Worm (Caenorhabditis elegans) whole organism, L1 larva: Measurements from ENCODE around the gene Y37H2A.10.

Experiments used
- C04F5.9 ChIP-seq: sonication (generic microtip); optimal IDR thresholded peaks from 2 replicates; lab custom pipeline; 2016; ENCODE audit warnings: missing genetic modification characterization, missing compliant biosample characterization
- C34B4.2 ChIP-seq: sonication (generic microtip); optimal IDR thresholded peaks from 2 replicates; lab custom pipeline; 2017; ENCODE audit warnings: mild to moderate bottlenecking, missing genetic modification characterization, missing compliant biosample characterization
- F16B12.6 ChIP-seq: fragments of 150-350 bp; optimal IDR thresholded peaks from 2 replicates; lab custom pipeline; 2014; ENCODE audit warnings: missing biosample characterization, missing genetic modification characterization
- alr-1 ChIP-seq: fragments of 200-800 bp; sonication (Bioruptor generic); optimal IDR thresholded peaks from 2 replicates; lab custom pipeline; 2018; ENCODE audit warnings: borderline replicate concordance, mild to moderate bottlenecking, missing genetic modification characterization, missing compliant biosample characterization
- blmp-1 ChIP-seq: fragments of 150-350 bp; optimal IDR thresholded peaks from 2 replicates; lab custom pipeline; 2014; ENCODE audit warnings: missing biosample characterization, missing genetic modification characterization
- ceh-63 ChIP-seq: fragments of 200-800 bp; sonication (Bioruptor generic); optimal IDR thresholded peaks from 2 replicates; lab custom pipeline; 2018; ENCODE audit warnings: mild to moderate bottlenecking, missing genetic modification characterization, missing compliant biosample characterization
- efl-1 ChIP-seq, 4 experiments: fragments of 150-350 bp; optimal IDR thresholded peaks in 3 of 4; peaks in 1 of 4; 1 replicate in 1 of 4; 2 replicates in 3 of 4; lab custom pipeline; 2014; ENCODE audit warnings: missing biosample characterization in 2 of 4, missing genetic modification characterization in 2 of 4, missing genetic modification reagents in 2 of 4
- elt-3 ChIP-seq, 6 experiments: fragments of 150-350 bp in 1 of 6; sonication (generic microtip); optimal IDR thresholded peaks; 2 replicates each; lab custom pipeline; 2017 to 2018; ENCODE audit warnings: missing biosample characterization in 6 of 6, missing genetic modification characterization in 6 of 6, inconsistent platforms in 1 of 6
- ets-5 ChIP-seq: fragments of 200-800 bp; sonication (Bioruptor generic); IDR thresholded peaks from 2 replicates; pipeline ENCODE4 v1.3.6; 2022; ENCODE audit warnings: missing genetic modification characterization, missing compliant biosample characterization
- fkh-10 ChIP-seq: sonication (generic microtip); optimal IDR thresholded peaks from 2 replicates; lab custom pipeline; 2017; ENCODE audit warnings: missing biosample characterization, missing genetic modification reagents, missing genetic modification characterization
- fkh-4 ChIP-seq: sonication (generic microtip); optimal IDR thresholded peaks from 2 replicates; lab custom pipeline; 2016; ENCODE audit warnings: missing compliant biosample characterization, missing genetic modification characterization, borderline replicate concordance
- fos-1 ChIP-seq: fragments of 150-350 bp; optimal IDR thresholded peaks from 2 replicates; lab custom pipeline; 2014; ENCODE audit warnings: missing biosample characterization, missing genetic modification characterization
- irx-1 ChIP-seq: sonication (generic microtip); optimal IDR thresholded peaks from 2 replicates; lab custom pipeline; 2016; ENCODE audit warnings: missing genetic modification characterization, missing compliant biosample characterization
- jun-1 ChIP-seq: fragments of 150-350 bp; optimal IDR thresholded peaks from 2 replicates; lab custom pipeline; 2014; ENCODE audit warnings: missing biosample characterization, missing genetic modification reagents, missing genetic modification characterization
- lin-13 ChIP-seq: fragments of 150-350 bp; optimal IDR thresholded peaks from 2 replicates; lab custom pipeline; 2014; ENCODE audit warnings: missing biosample characterization, missing genetic modification reagents, missing genetic modification characterization
- lin-35 ChIP-seq, 2 experiments: fragments of 150-350 bp; optimal IDR thresholded peaks; 2 replicates each; lab custom pipeline; 2014; ENCODE audit warnings: missing biosample characterization in 2 of 2, missing genetic modification characterization in 2 of 2, missing genetic modification reagents in 2 of 2
- lsy-2 ChIP-seq, 2 experiments: fragments of 150-350 bp; optimal IDR thresholded peaks; 2 replicates each; lab custom pipeline; 2014; ENCODE audit warnings: missing biosample characterization in 2 of 2, missing genetic modification characterization in 2 of 2
- mab-9 ChIP-seq: fragments of 200-800 bp; sonication (Bioruptor generic); IDR thresholded peaks from 2 replicates; pipeline ENCODE4 v1.3.6; 2022; ENCODE audit warnings: missing genetic modification reagents, missing genetic modification characterization, missing compliant biosample characterization
- mef-2 ChIP-seq: fragments of 150-350 bp; optimal IDR thresholded peaks from 2 replicates; lab custom pipeline; 2014; ENCODE audit warnings: missing biosample characterization, missing genetic modification characterization
- nhr-237 ChIP-seq: fragments of 150-350 bp; optimal IDR thresholded peaks from 2 replicates; lab custom pipeline; 2014; ENCODE audit warnings: missing biosample characterization, missing genetic modification characterization
- nhr-47 ChIP-seq: sonication (generic microtip); optimal IDR thresholded peaks from 2 replicates; lab custom pipeline; 2016; ENCODE audit warnings: mild to moderate bottlenecking, missing genetic modification characterization, moderate library complexity, missing compliant biosample characterization
- nhr-71 ChIP-seq: sonication (generic microtip); optimal IDR thresholded peaks from 2 replicates; lab custom pipeline; 2016; ENCODE audit warnings: mild to moderate bottlenecking, missing genetic modification characterization, moderate library complexity, missing compliant biosample characterization
- nhr-84 ChIP-seq: sonication (generic microtip); optimal IDR thresholded peaks from 2 replicates; lab custom pipeline; 2017; ENCODE audit warnings: missing biosample characterization, missing genetic modification characterization
- nhr-90 ChIP-seq: sonication (generic microtip); optimal IDR thresholded peaks from 2 replicates; lab custom pipeline; 2016; ENCODE audit warnings: mild to moderate bottlenecking, missing genetic modification characterization, missing compliant biosample characterization; ENCODE audit not compliant: poor library complexity
- pag-3 ChIP-seq: sonication (generic microtip); optimal IDR thresholded peaks from 2 replicates; lab custom pipeline; 2017; ENCODE audit warnings: missing genetic modification characterization, mild to moderate bottlenecking, missing compliant biosample characterization, antibody characterized with exemption, borderline replicate concordance; ENCODE audit not compliant: insufficient read depth
- rnt-1 ChIP-seq: sonication (generic microtip); optimal IDR thresholded peaks from 2 replicates; lab custom pipeline; 2016; ENCODE audit warnings: mild to moderate bottlenecking, missing genetic modification characterization, moderate library complexity, missing compliant biosample characterization
- snu-23 ChIP-seq: sonication (generic microtip); optimal IDR thresholded peaks from 2 replicates; lab custom pipeline; 2016; ENCODE audit warnings: missing genetic modification characterization, missing compliant biosample characterization
- sup-37 ChIP-seq: fragments of 200-800 bp; sonication (Bioruptor generic); optimal IDR thresholded peaks from 2 replicates; lab custom pipeline; 2018; ENCODE audit warnings: mild to moderate bottlenecking, missing genetic modification characterization, missing compliant biosample characterization
- swsn-7 ChIP-seq: sonication (generic microtip); optimal IDR thresholded peaks from 2 replicates; lab custom pipeline; 2016; ENCODE audit warnings: missing genetic modification characterization, missing compliant biosample characterization
- unc-130 ChIP-seq: fragments of 150-350 bp; optimal IDR thresholded peaks from 2 replicates; lab custom pipeline; 2017; ENCODE audit warnings: missing biosample characterization, missing genetic modification characterization, inconsistent platforms
- unc-30 ChIP-seq: sonication (generic microtip); optimal IDR thresholded peaks from 2 replicates; lab custom pipeline; 2017; ENCODE audit warnings: missing biosample characterization, missing genetic modification characterization
- unc-62 ChIP-seq: fragments of 150-350 bp; optimal IDR thresholded peaks from 2 replicates; lab custom pipeline; 2014; ENCODE audit warnings: missing biosample characterization, missing genetic modification reagents, missing genetic modification characterization
- unc-86 ChIP-seq: sonication (generic microtip); optimal IDR thresholded peaks from 2 replicates; lab custom pipeline; 2016; ENCODE audit warnings: missing genetic modification characterization, missing compliant biosample characterization
- xbp-1 ChIP-seq: sonication (generic microtip); optimal IDR thresholded peaks from 2 replicates; lab custom pipeline; 2016; ENCODE audit warnings: missing genetic modification characterization, missing compliant biosample characterization

Y37H2A.10 gene

DNA sequence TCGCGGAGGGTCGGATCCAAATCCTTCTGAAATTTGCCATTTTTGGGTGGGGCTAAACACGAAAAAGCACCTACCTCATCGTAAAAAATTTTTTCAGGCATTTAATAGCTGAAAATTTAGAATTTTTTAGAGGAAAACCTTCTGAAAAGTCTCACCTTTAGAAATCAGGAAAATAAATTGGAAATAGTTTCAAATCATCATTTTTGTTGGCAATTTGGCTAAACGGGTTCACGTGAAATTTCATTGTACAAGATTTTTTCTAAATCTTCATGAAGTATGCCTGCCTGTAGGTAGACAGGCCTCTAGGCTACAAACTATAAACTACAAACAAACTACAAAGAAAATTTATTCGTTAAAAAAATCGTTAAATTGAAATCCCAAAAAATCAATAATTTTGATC is 29.5 kb downstream of the Y37H2A.10 start, which contains the start of gene C14A6.7:
TSS of gene C14A6.7 (minus strand) at position 101 of the 400 bp plus-strand sequence.
- no peak for TF ChIP-seq lsy-2 (tag; optimal IDR thresholded peaks at IDR 0.05; lab: Kevin White, UChicago)

DNA sequence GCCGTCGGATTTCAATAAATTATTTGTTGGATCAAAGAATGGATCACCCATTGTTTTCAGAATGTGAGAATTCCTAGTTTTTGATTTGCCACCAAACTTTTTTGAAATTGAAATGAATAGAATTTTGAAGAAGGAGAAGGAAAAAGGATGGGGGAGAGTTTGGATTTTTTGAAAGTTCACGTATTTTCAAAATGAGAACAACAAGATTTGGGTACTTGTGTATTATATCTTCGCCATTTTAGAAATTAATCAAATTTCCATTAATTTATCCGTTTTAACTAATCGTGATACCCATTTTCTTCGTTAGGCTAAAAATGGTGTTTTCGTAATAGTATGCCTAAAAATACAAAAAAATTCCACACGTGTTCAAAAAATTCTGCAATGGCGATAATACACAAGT is 32.8 kb downstream of the Y37H2A.10 start, which contains the start of gene C14A6.8:
TSS of gene C14A6.8 (minus strand) at position 101 of the 400 bp plus-strand sequence.
- TF ChIP-seq lin-13 (no peak), efl-1 (optimal IDR thresholded peaks at IDR 0.05; lab: Kevin White, UChicago) (no peak), efl-1 (GFP tag; optimal IDR thresholded peaks at IDR 0.05 in 1 of 2; lab: Kevin White, UChicago) (peak in 1 of 2 experiments; percentile 34)

DNA sequence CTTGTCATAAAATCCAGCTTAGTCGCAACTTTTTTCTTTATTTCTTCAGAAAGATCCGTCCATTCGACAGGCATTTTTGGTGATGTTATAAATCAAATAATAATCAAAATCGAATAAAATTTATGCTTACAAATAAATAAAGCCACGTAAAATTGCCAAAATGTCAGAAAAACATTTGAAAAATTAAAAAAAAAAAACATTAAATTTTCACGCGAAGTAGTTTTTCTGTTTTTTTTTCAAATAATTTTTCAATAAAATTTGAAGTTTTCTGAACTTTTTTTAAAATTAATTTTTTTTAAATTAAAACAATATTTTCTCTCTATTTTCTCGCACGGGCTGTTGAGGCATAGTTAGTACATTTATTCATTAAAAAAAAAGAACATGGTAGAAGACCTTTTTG is 39.9 kb downstream of the Y37H2A.10 start, which contains the start of gene C31G12.4:
TSS of gene C31G12.4 (minus strand) at position 101 of the 400 bp plus-strand sequence.
- TF ChIP-seq elt-3 (tag; optimal IDR thresholded peaks at IDR 0.05; lab: Kevin White, UChicago), result no peak
- TF ChIP-seq C04F5.9 (tag; lab: Kevin White, UChicago), result no peak
- no peak for TF ChIP-seq mef-2 (tag; lab: Kevin White, UChicago)
- no peak for TF ChIP-seq xbp-1 (tag; lab: Kevin White, UChicago)
- no peak for TF ChIP-seq jun-1
- TF ChIP-seq C34B4.2 (tag; lab: Kevin White, UChicago), result no peak
- TF ChIP-seq lin-35 (GFP tag; optimal IDR thresholded peaks at IDR 0.05; lab: Kevin White, UChicago), result no peak
- TF ChIP-seq snu-23 (GFP tag; lab: Kevin White, UChicago), result no peak
- no peak for TF ChIP-seq rnt-1 (tag; lab: Kevin White, UChicago)
- TF ChIP-seq mab-9, result no peak
- no peak for TF ChIP-seq nhr-71 (tag; lab: Kevin White, UChicago)
- no peak for TF ChIP-seq swsn-7
- TF ChIP-seq blmp-1 (tag; lab: Kevin White, UChicago), result no peak
- no peak for TF ChIP-seq ets-5 (GFP tag; lab: Robert Waterston, UW)
- TF ChIP-seq ceh-63 (GFP tag; lab: Kevin White, UChicago), result no peak
- no peak for TF ChIP-seq irx-1 (tag; lab: Kevin White, UChicago)

DNA sequence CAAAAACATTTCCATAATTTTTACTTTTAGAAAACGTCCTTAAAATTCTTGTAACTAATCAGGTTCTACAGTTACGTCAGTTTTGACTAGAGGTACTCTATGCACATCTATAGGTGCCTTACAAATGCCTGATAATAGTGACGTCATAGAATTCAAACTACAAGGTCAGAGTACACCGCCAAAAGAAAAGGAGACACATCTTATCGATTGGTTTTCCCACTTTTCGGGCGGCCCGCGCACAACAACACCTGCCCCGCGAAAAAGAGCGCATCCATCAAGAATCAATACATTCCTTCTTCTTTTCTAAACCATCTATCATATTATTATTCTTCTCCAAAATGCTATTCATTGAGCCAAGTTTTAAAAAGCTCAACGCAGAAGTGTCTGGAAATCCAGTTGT is 40.9 kb downstream of the Y37H2A.10 start, which contains the start of gene C31G12.1:
TSS of gene C31G12.1 (plus strand) at position 301 of the 400 bp plus-strand sequence.
- TF ChIP-seq sup-37 (GFP tag; lab: Kevin White, UChicago) (no peak), elt-3 (tag; optimal IDR thresholded peaks at IDR 0.05; lab: Kevin White, UChicago) (no peak), fkh-4 (tag; lab: Kevin White, UChicago) (no peak), snu-23 (GFP tag; lab: Kevin White, UChicago) (no peak), nhr-90 (no peak), nhr-47 (no peak), fkh-10 (GFP tag; lab: Kevin White, UChicago) (no peak), lin-35 (GFP tag; optimal IDR thresholded peaks at IDR 0.05; lab: Kevin White, UChicago) (no peak), unc-62 (GFP tag; lab: Kevin White, UChicago) (no peak), ets-5 (GFP tag; lab: Robert Waterston, UW) (no peak), unc-30 (tag; lab: Kevin White, UChicago) (no peak), F16B12.6 (no peak), nhr-84 (no peak), fos-1 (tag; lab: Kevin White, UChicago) (no peak), pag-3 (tag; lab: Kevin White, UChicago) (no peak), alr-1 (tag; lab: Kevin White, UChicago) (no peak), swsn-7 (no peak)

DNA sequence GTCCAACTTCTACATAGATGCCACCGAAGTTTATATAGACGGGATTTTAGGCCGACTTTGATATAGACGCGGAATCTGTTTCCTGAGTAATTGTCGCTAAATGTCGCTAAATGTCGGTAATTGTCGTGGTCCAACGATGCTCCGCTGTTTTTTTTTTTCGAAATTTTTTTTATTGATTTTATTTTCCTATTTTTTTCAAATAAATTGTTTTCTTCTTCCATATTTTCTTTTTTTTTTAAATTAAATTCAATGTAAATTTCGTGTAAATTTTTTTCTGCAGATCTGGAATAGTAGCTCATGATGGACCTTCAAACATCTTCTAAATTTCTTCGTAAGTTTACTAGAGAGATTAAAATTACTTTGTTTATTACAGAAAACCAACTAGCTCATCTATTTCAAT is 46.1 kb downstream of the Y37H2A.10 start, which contains the start of gene C31G12.3:
TSS of gene C31G12.3 (plus strand) at position 301 of the 400 bp plus-strand sequence.
- TF ChIP-seq C04F5.9 (tag; lab: Kevin White, UChicago) (no peak), mab-9 (no peak), unc-86 (tag; lab: Kevin White, UChicago) (no peak), unc-130 (no peak), nhr-237 (tag; lab: Kevin White, UChicago) (no peak), irx-1 (tag; lab: Kevin White, UChicago) (no peak), alr-1 (tag; lab: Kevin White, UChicago) (no peak)
